Fruit fly (Drosophila melanogaster) whole organism, prepupa: ENCODE results near the gene ric8a.

ENCODE experiments used
- Blimp-1 ChIP-seq: fragments of 200-800 bp; sonication (Bioruptor generic); optimal IDR thresholded peaks from 3 replicates; lab custom pipeline; 2017; ENCODE audit warnings: missing biosample characterization, missing genetic modification characterization, mild to moderate bottlenecking, moderate library complexity, missing genetic modification reagents
- CG10631 ChIP-seq: fragments of 200-800 bp; sonication (Bioruptor generic); optimal IDR thresholded peaks from 2 replicates; lab custom pipeline; 2016; ENCODE audit warnings: missing biosample characterization, missing genetic modification characterization
- CG10669 ChIP-seq: fragments of 200-800 bp; sonication (Bioruptor generic); optimal IDR thresholded peaks from 3 replicates; lab custom pipeline; 2018; ENCODE audit warnings: missing biosample characterization, mild to moderate bottlenecking, missing genetic modification characterization, moderate library complexity
- CG11294 ChIP-seq: fragments of 200-800 bp; sonication (Bioruptor generic); IDR thresholded peaks from 2 replicates; pipeline ENCODE4 v1.3.6; 2022; ENCODE audit warnings: missing biosample characterization, missing genetic modification characterization
- CG11762 ChIP-seq: fragments of 200-800 bp; sonication (Bioruptor generic); optimal IDR thresholded peaks from 3 replicates; lab custom pipeline; 2016; ENCODE audit warnings: missing biosample characterization, missing genetic modification characterization; ENCODE audit not compliant: insufficient read depth
- CG11902 ChIP-seq: fragments of 200-800 bp; sonication (Bioruptor generic); optimal IDR thresholded peaks from 3 replicates; lab custom pipeline; 2016; ENCODE audit warnings: missing biosample characterization, missing genetic modification characterization
- CG15336 ChIP-seq: fragments of 200-800 bp; sonication (Bioruptor generic); IDR thresholded peaks from 2 replicates; pipeline ENCODE4 v1.3.6; 2022; ENCODE audit warnings: missing biosample characterization, missing genetic modification characterization
- CG1621 ChIP-seq: fragments of 200-800 bp; sonication (Bioruptor generic); optimal IDR thresholded peaks from 3 replicates; lab custom pipeline; 2018; ENCODE audit warnings: missing biosample characterization, mild to moderate bottlenecking, missing genetic modification characterization
- CG3032 ChIP-seq: fragments of 200-800 bp; optimal IDR thresholded peaks from 2 replicates; lab custom pipeline; 2019; ENCODE audit warnings: missing biosample characterization, mild to moderate bottlenecking, missing genetic modification characterization, moderate library complexity
- CG31627 ChIP-seq: fragments of 200-800 bp; sonication (Bioruptor generic); optimal IDR thresholded peaks from 3 replicates; lab custom pipeline; 2016; ENCODE audit warnings: missing biosample characterization, missing genetic modification characterization
- CG32006 ChIP-seq: fragments of 200-800 bp; sonication (Bioruptor generic); optimal IDR thresholded peaks from 3 replicates; lab custom pipeline; 2017; ENCODE audit warnings: missing biosample characterization, mild to moderate bottlenecking, missing genetic modification characterization
- CG34406 ChIP-seq: fragments of 200-800 bp; sonication (Bioruptor generic); optimal IDR thresholded peaks from 3 replicates; lab custom pipeline; 2016; ENCODE audit warnings: missing biosample characterization, missing genetic modification characterization
- CG3919 ChIP-seq: fragments of 200-800 bp; sonication (Bioruptor generic); optimal IDR thresholded peaks from 3 replicates; lab custom pipeline; 2016; ENCODE audit warnings: missing biosample characterization, missing genetic modification characterization
- CG4318 ChIP-seq: fragments of 200-800 bp; sonication (Bioruptor generic); optimal IDR thresholded peaks from 3 replicates; lab custom pipeline; 2017; ENCODE audit warnings: missing biosample characterization, mild to moderate bottlenecking, missing genetic modification characterization
- CG6163 ChIP-seq: fragments of 200-800 bp; sonication (Bioruptor generic); IDR thresholded peaks from 3 replicates; pipeline ENCODE4 v1.3.6; 2022; ENCODE audit warnings: missing biosample characterization, missing genetic modification characterization
- CG6276 ChIP-seq: fragments of 200-800 bp; sonication (Bioruptor generic); optimal IDR thresholded peaks from 2 replicates; lab custom pipeline; 2017; ENCODE audit warnings: missing biosample characterization, mild to moderate bottlenecking, missing genetic modification characterization
- CG6792 ChIP-seq: fragments of 200-800 bp; sonication (Bioruptor generic); optimal IDR thresholded peaks from 3 replicates; lab custom pipeline; 2016; ENCODE audit warnings: missing biosample characterization, missing genetic modification characterization
- CG6808 ChIP-seq: fragments of 200-800 bp; sonication (Bioruptor generic); optimal IDR thresholded peaks from 3 replicates; lab custom pipeline; 2017; ENCODE audit warnings: missing biosample characterization, missing genetic modification characterization, mild to moderate bottlenecking, moderate library complexity, missing genetic modification reagents
- CG6854 ChIP-seq: fragments of 200-800 bp; sonication (Bioruptor generic); optimal IDR thresholded peaks from 2 replicates; lab custom pipeline; 2017; ENCODE audit warnings: missing biosample characterization, mild to moderate bottlenecking, missing genetic modification characterization
- CG7368 ChIP-seq: fragments of 200-800 bp; sonication (Bioruptor generic); optimal IDR thresholded peaks from 3 replicates; lab custom pipeline; 2016; ENCODE audit warnings: missing biosample characterization, missing genetic modification characterization
- CG8319 ChIP-seq: fragments of 200-800 bp; sonication (Bioruptor generic); optimal IDR thresholded peaks from 3 replicates; lab custom pipeline; 2016; ENCODE audit warnings: missing biosample characterization, missing genetic modification characterization
- CG9139 ChIP-seq: fragments of 200-800 bp; sonication (Bioruptor generic); optimal IDR thresholded peaks from 3 replicates; lab custom pipeline; 2017; ENCODE audit warnings: missing biosample characterization, mild to moderate bottlenecking, missing genetic modification characterization
- Eip75B ChIP-seq: fragments of 200-800 bp; sonication (Bioruptor generic); optimal IDR thresholded peaks from 3 replicates; lab custom pipeline; 2016; ENCODE audit warnings: missing biosample characterization, missing genetic modification characterization
- Eip78C ChIP-seq: fragments of 200-800 bp; sonication (Bioruptor generic); peaks from one replicate; lab custom pipeline; 2016; ENCODE audit warnings: missing biosample characterization, missing genetic modification characterization
- Eip93F ChIP-seq: fragments of 200-800 bp; sonication (Bioruptor generic); optimal IDR thresholded peaks from 2 replicates; lab custom pipeline; 2016; ENCODE audit warnings: missing biosample characterization, mild to moderate bottlenecking, missing genetic modification characterization
- Ets21C ChIP-seq: fragments of 200-800 bp; sonication (Bioruptor generic); optimal IDR thresholded peaks from 3 replicates; lab custom pipeline; 2016; ENCODE audit warnings: missing biosample characterization, missing genetic modification characterization
- Ets96B ChIP-seq: fragments of 200-800 bp; optimal IDR thresholded peaks from 2 replicates; lab custom pipeline; 2019; ENCODE audit warnings: missing biosample characterization, mild to moderate bottlenecking, missing genetic modification characterization, moderate library complexity
- Gug ChIP-seq: fragments of 200-800 bp; sonication (Bioruptor generic); IDR thresholded peaks from 2 replicates; pipeline ENCODE4 v1.3.6; 2022; ENCODE audit warnings: missing biosample characterization, missing genetic modification characterization
- Hr38 ChIP-seq: sonication (Bioruptor generic); optimal IDR thresholded peaks from 2 replicates; lab custom pipeline; 2016; ENCODE audit warnings: missing biosample characterization, missing genetic modification characterization
- Hr39 ChIP-seq: fragments of 200-800 bp; sonication (Bioruptor generic); optimal IDR thresholded peaks from 2 replicates; lab custom pipeline; 2016; ENCODE audit warnings: missing biosample characterization, missing genetic modification characterization
- Hr4 ChIP-seq: fragments of 200-800 bp; sonication (Bioruptor generic); optimal IDR thresholded peaks from 3 replicates; lab custom pipeline; 2016; ENCODE audit warnings: missing biosample characterization, missing genetic modification characterization
- Lpt ChIP-seq: fragments of 200-800 bp; sonication (Bioruptor generic); optimal IDR thresholded peaks from 3 replicates; lab custom pipeline; 2016; ENCODE audit warnings: missing biosample characterization, missing genetic modification characterization
- Met ChIP-seq: fragments of 200-800 bp; sonication (Bioruptor generic); optimal IDR thresholded peaks from 3 replicates; lab custom pipeline; 2016; ENCODE audit warnings: missing biosample characterization, missing genetic modification characterization
- OdsH ChIP-seq: fragments of 200-800 bp; sonication (Bioruptor generic); optimal IDR thresholded peaks from 3 replicates; lab custom pipeline; 2016; ENCODE audit warnings: missing biosample characterization, missing genetic modification characterization
- Smox ChIP-seq: fragments of 200-800 bp; sonication (Bioruptor generic); optimal IDR thresholded peaks from 3 replicates; lab custom pipeline; 2016; ENCODE audit warnings: missing biosample characterization, missing genetic modification characterization
- Sox102F ChIP-seq: fragments of 200-800 bp; sonication (Bioruptor generic); optimal IDR thresholded peaks from 2 replicates; lab custom pipeline; 2016; ENCODE audit warnings: missing biosample characterization, mild to moderate bottlenecking, missing genetic modification characterization
- Sox14 ChIP-seq: fragments of 200-800 bp; sonication (Bioruptor generic); optimal IDR thresholded peaks from 3 replicates; lab custom pipeline; 2016; ENCODE audit warnings: missing biosample characterization, missing genetic modification characterization
- Sox15 ChIP-seq: fragments of 200-800 bp; sonication (Bioruptor generic); optimal IDR thresholded peaks from 3 replicates; lab custom pipeline; 2016; ENCODE audit warnings: missing biosample characterization, missing genetic modification characterization
- achi ChIP-seq: fragments of 200-800 bp; sonication (Bioruptor generic); optimal IDR thresholded peaks from 3 replicates; lab custom pipeline; 2016; ENCODE audit warnings: missing biosample characterization, missing genetic modification characterization
- cyc ChIP-seq: fragments of 200-800 bp; sonication (Bioruptor generic); optimal IDR thresholded peaks from 3 replicates; lab custom pipeline; 2016; ENCODE audit warnings: missing biosample characterization, missing genetic modification characterization
- dsx ChIP-seq: fragments of 200-800 bp; optimal IDR thresholded peaks from 3 replicates; lab custom pipeline; 2019; ENCODE audit warnings: missing biosample characterization, mild to moderate bottlenecking, missing genetic modification characterization, moderate library complexity; ENCODE audit not compliant: poor library complexity, severe bottlenecking
- esn ChIP-seq: fragments of 200-800 bp; sonication (Bioruptor generic); optimal IDR thresholded peaks from 2 replicates; lab custom pipeline; 2016; ENCODE audit warnings: missing biosample characterization, mild to moderate bottlenecking, missing genetic modification characterization, moderate library complexity
- fkh ChIP-seq: fragments of 200-800 bp; sonication (Bioruptor generic); optimal IDR thresholded peaks from 3 replicates; lab custom pipeline; 2017; ENCODE audit warnings: missing biosample characterization, mild to moderate bottlenecking, missing genetic modification characterization, moderate library complexity
- pdm3 ChIP-seq: fragments of 200-800 bp; sonication (Bioruptor generic); optimal IDR thresholded peaks from 3 replicates; lab custom pipeline; 2016; ENCODE audit warnings: missing biosample characterization, missing genetic modification characterization
- spab ChIP-seq: fragments of 200-800 bp; sonication (Bioruptor generic); optimal IDR thresholded peaks from 2 replicates; lab custom pipeline; 2017; ENCODE audit warnings: missing biosample characterization, mild to moderate bottlenecking, missing genetic modification characterization, missing genetic modification reagents
- ss ChIP-seq, 2 experiments: fragments of 200-800 bp; sonication (Bioruptor generic); optimal IDR thresholded peaks; 2 replicates in 1 of 2; 3 replicates in 1 of 2; lab custom pipeline; 2017 to 2018; ENCODE audit warnings: mild to moderate bottlenecking in 2 of 2, missing biosample characterization in 2 of 2, missing genetic modification characterization in 2 of 2, moderate library complexity in 1 of 2
- svp ChIP-seq: fragments of 200-800 bp; sonication (Bioruptor generic); peaks from one replicate; lab custom pipeline; 2016; ENCODE audit warnings: missing biosample characterization, missing genetic modification characterization
- topi ChIP-seq: fragments of 200-800 bp; sonication (Bioruptor generic); optimal IDR thresholded peaks from 3 replicates; lab custom pipeline; 2016; ENCODE audit warnings: missing biosample characterization, missing genetic modification characterization

The ric8a gene

DNA sequence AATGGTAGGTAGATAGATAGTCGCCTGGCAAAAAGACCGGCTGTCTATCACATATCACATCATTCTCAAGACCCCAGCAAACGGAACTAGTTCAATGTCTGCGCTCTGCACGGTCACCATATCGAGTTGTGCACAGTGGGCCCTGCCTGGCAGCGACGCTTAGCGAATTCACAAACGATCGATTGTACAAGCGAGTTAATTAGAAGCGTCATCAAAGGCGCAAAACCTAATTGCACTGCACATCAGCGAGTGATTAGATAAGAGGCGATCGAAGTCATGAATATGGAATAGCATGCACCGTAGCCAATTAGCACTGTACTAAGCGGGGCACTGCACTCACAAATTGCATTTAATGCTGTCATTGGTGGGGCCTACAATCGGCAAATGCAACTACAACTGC, 35.5 kb upstream of the ric8a start (continued):
- TF ChIP-seq CG31627 (GFP tag; lab: Kevin White, UChicago) (no peak), CG34406 (GFP tag; lab: Kevin White, UChicago) (no peak), CG10631 (GFP tag; lab: Kevin White, UChicago) (no peak), pdm3 (GFP tag; lab: Kevin White, UChicago) (peak; percentile 29), CG10669 (GFP tag; lab: Kevin White, UChicago) (no peak), Hr39 (GFP tag; lab: Kevin White, UChicago) (peak; percentile 9), CG11294 (GFP tag; lab: Robert Waterston, UW) (peak; percentile 39; the same call in 1 of the 2 replicates), CG6808 (no peak), Blimp-1 (no peak), topi (GFP tag; lab: Kevin White, UChicago) (no peak), CG7368 (GFP tag; lab: Kevin White, UChicago) (no peak), Sox102F (GFP tag; lab: Kevin White, UChicago) (no peak), Eip93F (GFP tag; lab: Kevin White, UChicago) (no peak), CG9139 (GFP tag; lab: Kevin White, UChicago) (no peak), CG6792 (GFP tag; lab: Kevin White, UChicago) (no peak), spab (GFP tag; lab: Kevin White, UChicago) (no peak), CG6854 (GFP tag; lab: Kevin White, UChicago) (no peak), cyc (GFP tag; lab: Kevin White, UChicago) (no peak), Sox14 (no peak), CG3919 (GFP tag; lab: Kevin White, UChicago) (peak; percentile 31), Met (GFP tag; lab: Kevin White, UChicago) (no peak), CG11762 (GFP tag; lab: Kevin White, UChicago) (no peak), CG3032 (tag; lab: Kevin White, UChicago) (no peak), CG32006 (GFP tag; lab: Kevin White, UChicago) (peak; percentile 67)

DNA sequence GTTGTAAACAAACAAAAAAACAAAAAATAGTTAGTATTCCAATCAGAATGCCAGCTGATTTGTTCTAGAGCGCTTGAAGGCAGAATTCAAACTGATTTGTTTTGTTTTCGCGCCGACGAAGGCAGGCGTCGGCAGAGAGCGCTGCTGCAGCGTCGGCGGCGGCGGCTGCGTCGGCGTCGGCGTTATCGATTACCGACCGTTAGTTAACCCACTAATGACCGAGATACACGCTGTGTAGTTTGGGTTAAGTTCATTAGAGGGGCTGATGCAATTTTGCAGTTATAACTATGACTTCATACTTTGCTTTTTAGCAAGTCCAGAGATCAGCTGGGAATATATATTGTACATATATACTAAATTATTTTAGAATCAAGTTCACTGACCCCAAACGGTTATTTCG, 32.8 kb upstream of the ric8a start, which contains the start of gene t:
TSS of gene t (minus strand) at position 76 of the 400 bp plus-strand sequence.
- TF ChIP-seq svp (no peak), Eip78C (GFP tag; lab: Kevin White, UChicago) (peak; percentile 67), Sox14 (no peak), Ets21C (no peak), Hr39 (GFP tag; lab: Kevin White, UChicago) (no peak), Met (GFP tag; lab: Kevin White, UChicago) (no peak), OdsH (GFP tag; lab: Kevin White, UChicago) (no peak), Hr38 (no peak), CG15336 (peak; percentile 50), Gug (GFP tag; lab: Robert Waterston, UW) (no peak), CG6163 (GFP tag; lab: Robert Waterston, UW) (0 out of 3 replicates have a peak, but pooled peaks have one; percentile 31), CG3032 (tag; lab: Kevin White, UChicago) (no peak), CG10631 (GFP tag; lab: Kevin White, UChicago) (no peak), CG10669 (GFP tag; lab: Kevin White, UChicago) (no peak), ss (GFP tag; optimal IDR thresholded peaks at IDR 0.05; lab: Kevin White, UChicago) (no peak), CG11294 (GFP tag; lab: Robert Waterston, UW) (peak; percentile 35; the same call in 1 of the 2 replicates), CG11762 (GFP tag; lab: Kevin White, UChicago) (no peak), Eip93F (GFP tag; lab: Kevin White, UChicago) (no peak), CG6276 (GFP tag; lab: Kevin White, UChicago) (peak; percentile 37), dsx (GFP tag; lab: Kevin White, UChicago) (no peak), fkh (GFP tag; lab: Kevin White, UChicago) (no peak), CG6854 (GFP tag; lab: Kevin White, UChicago) (no peak), CG1621 (tag; lab: Kevin White, UChicago) (no peak), CG8319 (GFP tag; lab: Kevin White, UChicago) (no peak), CG4318 (GFP tag; lab: Kevin White, UChicago) (no peak), Sox15 (GFP tag; lab: Kevin White, UChicago) (no peak), CG11902 (GFP tag; lab: Kevin White, UChicago) (no peak), CG6792 (GFP tag; lab: Kevin White, UChicago) (no peak), Smox (no peak), Eip75B (GFP tag; lab: Kevin White, UChicago) (no peak), Ets96B (tag; lab: Kevin White, UChicago) (no peak), Hr4 (peak; percentile 2), esn (GFP tag; lab: Kevin White, UChicago) (no peak), Lpt (GFP tag; lab: Kevin White, UChicago) (no peak), cyc (GFP tag; lab: Kevin White, UChicago) (no peak), CG31627 (GFP tag; lab: Kevin White, UChicago) (no peak), achi (GFP tag; lab: Kevin White, UChicago) (no peak), topi (GFP tag; lab: Kevin White, UChicago) (no peak), CG32006 (GFP tag; lab: Kevin White, UChicago) (peak; percentile 42)
